Worm (Caenorhabditis elegans): ENCODE measurements around the gene srz-70.

DNA sequence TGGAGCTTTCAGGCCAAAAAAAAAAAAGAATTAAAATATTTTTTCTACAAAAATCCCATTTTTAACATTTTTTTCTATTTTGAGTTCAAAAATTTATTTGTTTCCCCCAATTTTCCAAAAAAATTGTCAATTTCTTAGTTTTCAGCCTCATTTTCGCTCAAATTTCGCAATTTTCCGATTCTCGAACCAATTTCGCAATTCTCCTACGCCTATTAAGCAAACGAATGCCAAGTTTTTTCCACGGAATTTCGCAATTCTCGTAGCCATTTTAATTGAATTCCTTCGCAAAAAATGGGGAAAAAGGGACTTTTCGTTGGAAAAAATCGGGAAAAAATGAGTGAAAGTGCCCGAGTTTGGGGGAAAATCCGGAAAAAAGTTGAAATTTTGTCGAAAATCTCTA, 41.6 kb upstream of the srz-70 start:
- TF ChIP-seq F13C5.2 (tag; optimal IDR thresholded peaks at IDR 0.05) (no peak), ama-1 (optimal IDR thresholded peaks at IDR 0.05) (no peak)

Measured in whole organism, early embryonic.